Fruit fly (Drosophila melanogaster) whole organism, pupa: ENCODE results near the gene Kr-h1.
A peak's percentile ranks its signal among the peaks of the same experiment; 100 is the strongest.

Experiments used
- CG10348 ChIP-seq: fragments of 200-800 bp; sonication (Bioruptor generic); IDR thresholded peaks from 2 replicates; pipeline ENCODE4 v1.3.6; 2022; ENCODE audit warnings: missing biosample characterization, missing genetic modification characterization
- CG12605 ChIP-seq: fragments of 200-800 bp; sonication (Bioruptor generic); IDR thresholded peaks from 2 replicates; pipeline ENCODE4 v1.3.6; 2022; ENCODE audit warnings: missing biosample characterization, missing genetic modification characterization
- CG13204 ChIP-seq: fragments of 200-800 bp; sonication (Bioruptor generic); optimal IDR thresholded peaks from 2 replicates; lab custom pipeline; 2018; ENCODE audit warnings: missing biosample characterization, mild to moderate bottlenecking, missing genetic modification characterization, moderate library complexity
- CG14655 ChIP-seq: fragments of 200-800 bp; sonication (Bioruptor generic); optimal IDR thresholded peaks from 3 replicates; lab custom pipeline; 2017; ENCODE audit warnings: mild to moderate bottlenecking, missing biosample characterization, missing genetic modification reagents, missing genetic modification characterization
- CG15710 ChIP-seq: fragments of 200-800 bp; sonication (Bioruptor generic); optimal IDR thresholded peaks from 2 replicates; lab custom pipeline; 2018; ENCODE audit warnings: missing biosample characterization, mild to moderate bottlenecking, missing genetic modification characterization, moderate library complexity
- CG17806 ChIP-seq: fragments of 200-800 bp; sonication (Bioruptor generic); optimal IDR thresholded peaks from 2 replicates; lab custom pipeline; 2018; ENCODE audit warnings: missing biosample characterization, mild to moderate bottlenecking, missing genetic modification characterization, moderate library complexity
- CG32121 ChIP-seq: fragments of 200-800 bp; sonication (Bioruptor generic); IDR thresholded peaks from 2 replicates; pipeline ENCODE4 v1.3.6; 2022; ENCODE audit warnings: missing biosample characterization, missing genetic modification characterization
- CG34367 ChIP-seq: fragments of 200-800 bp; sonication (Bioruptor generic); optimal IDR thresholded peaks from 2 replicates; lab custom pipeline; 2018; ENCODE audit warnings: missing biosample characterization, mild to moderate bottlenecking, missing genetic modification characterization
- CG4496 ChIP-seq: fragments of 200-800 bp; sonication (Bioruptor generic); IDR thresholded peaks from 3 replicates; pipeline ENCODE4 v1.3.6; 2022; ENCODE audit warnings: missing biosample characterization, missing genetic modification characterization
- CG8159 ChIP-seq: fragments of 200-800 bp; sonication (Bioruptor generic); optimal IDR thresholded peaks from 3 replicates; lab custom pipeline; 2018; ENCODE audit warnings: missing biosample characterization, mild to moderate bottlenecking, missing genetic modification characterization, moderate library complexity
- CG8301 ChIP-seq: fragments of 200-800 bp; sonication (Bioruptor generic); optimal IDR thresholded peaks from 2 replicates; lab custom pipeline; 2018; ENCODE audit warnings: missing biosample characterization, mild to moderate bottlenecking, missing genetic modification characterization
- CG9948 ChIP-seq: fragments of 200-800 bp; sonication (Bioruptor generic); optimal IDR thresholded peaks from 2 replicates; lab custom pipeline; 2018; ENCODE audit warnings: missing biosample characterization, mild to moderate bottlenecking, missing genetic modification characterization, moderate library complexity
- D1 ChIP-seq: fragments of 200-800 bp; sonication (Bioruptor generic); optimal IDR thresholded peaks from 2 replicates; lab custom pipeline; 2018; ENCODE audit warnings: missing biosample characterization, mild to moderate bottlenecking, missing genetic modification characterization, moderate library complexity
- EcR ChIP-seq: fragments of 200-800 bp; sonication (Bioruptor generic); optimal IDR thresholded peaks from 3 replicates; lab custom pipeline; 2019; ENCODE audit warnings: missing biosample characterization, missing genetic modification characterization, mild to moderate bottlenecking, moderate library complexity, missing genetic modification reagents
- Ets98B ChIP-seq: fragments of 200-800 bp; sonication (Bioruptor generic); IDR thresholded peaks from 2 replicates; pipeline ENCODE4 v1.3.6; 2022; ENCODE audit warnings: missing biosample characterization, missing genetic modification characterization
- Pif1A ChIP-seq: fragments of 200-800 bp; sonication (Bioruptor generic); optimal IDR thresholded peaks from 3 replicates; lab custom pipeline; 2016; ENCODE audit warnings: missing biosample characterization, missing genetic modification characterization
- Pif1B ChIP-seq: fragments of 200-800 bp; sonication (Bioruptor generic); optimal IDR thresholded peaks from 3 replicates; lab custom pipeline; 2016; ENCODE audit warnings: missing biosample characterization, missing genetic modification characterization
- Snoo ChIP-seq: fragments of 200-800 bp; sonication (Bioruptor generic); optimal IDR thresholded peaks from 3 replicates; lab custom pipeline; 2017; ENCODE audit warnings: missing biosample characterization, mild to moderate bottlenecking, missing genetic modification characterization, inconsistent platforms
- fd96Ca ChIP-seq: fragments of 200-800 bp; sonication (Bioruptor generic); IDR thresholded peaks from 3 replicates; pipeline ENCODE4 v1.3.6; 2022; ENCODE audit warnings: missing biosample characterization, missing genetic modification characterization
- gl ChIP-seq: fragments of 200-800 bp; sonication (Bioruptor generic); optimal IDR thresholded peaks from 2 replicates; lab custom pipeline; 2018; ENCODE audit warnings: missing biosample characterization, mild to moderate bottlenecking, missing genetic modification characterization
- rn ChIP-seq: fragments of 200-800 bp; sonication (Bioruptor generic); IDR thresholded peaks from 2 replicates; pipeline ENCODE4 v1.3.6; 2022; ENCODE audit warnings: missing biosample characterization, missing genetic modification characterization

The Kr-h1 gene

DNA sequence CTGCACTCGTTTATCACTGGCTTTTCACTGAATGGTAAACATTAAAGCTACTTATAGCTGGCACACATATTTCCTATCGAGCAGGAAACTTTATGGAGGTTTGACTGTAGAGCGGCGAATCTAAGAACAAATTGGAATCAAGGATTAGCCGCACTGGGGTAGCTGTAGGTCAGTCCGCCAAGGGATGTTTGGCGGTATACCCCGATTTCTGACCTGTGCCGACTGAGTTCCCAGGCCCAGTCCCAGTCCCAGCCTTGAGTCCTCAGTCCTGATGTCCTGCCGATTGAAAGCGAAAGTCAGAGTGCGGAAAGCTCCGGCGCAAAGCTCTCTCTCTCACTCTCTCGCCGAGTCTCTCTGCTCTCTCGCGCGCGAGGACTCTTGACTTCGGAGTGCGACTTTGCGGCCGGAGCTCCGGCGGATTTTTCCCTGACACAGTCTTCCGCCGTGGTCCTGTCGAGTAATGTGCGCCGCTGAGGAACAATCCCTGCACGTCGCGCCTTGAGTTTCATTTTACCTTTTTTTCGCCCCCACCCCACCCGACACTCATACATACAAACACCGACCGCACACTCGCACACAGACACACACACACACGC is 28.4 kb upstream of the Kr-h1 start, which contains the start of gene CG13995:
Gene CG13995, plus strand, starts transcription at position 429 of the 596 bp plus-strand sequence.
- TF ChIP-seq CG8301 (tag; lab: Kevin White, UChicago) (no peak), CG9948 (no peak), gl (tag; lab: Kevin White, UChicago) (peak; percentile 26), rn (no peak), CG10348 (no peak), CG8159 (tag; lab: Kevin White, UChicago) (no peak), Ets98B (GFP tag; lab: Robert Waterston, UW) (peak; percentile 28; the same call in 1 of the 2 replicates), Pif1A (GFP tag; lab: Kevin White, UChicago) (no peak), D1 (no peak), CG17806 (no peak), EcR (no peak), fd96Ca (GFP tag; lab: Robert Waterston, UW) (no peak), CG14655 (GFP tag; lab: Kevin White, UChicago) (no peak), CG4496 (0 out of 3 replicates have a peak, but pooled peaks have one; percentile 42), Snoo (tag; lab: Kevin White, UChicago) (no peak), CG13204 (GFP tag; lab: Kevin White, UChicago) (peak; percentile 9), CG12605 (0 out of 2 replicates have a peak, but pooled peaks have one; percentile 11), CG34367 (tag; lab: Kevin White, UChicago) (no peak), CG15710 (tag; lab: Kevin White, UChicago) (no peak), CG32121 (GFP tag; lab: Robert Waterston, UW) (peak; percentile 19; the same call in 1 of the 2 replicates), Pif1B (GFP tag; lab: Kevin White, UChicago) (no peak)

DNA sequence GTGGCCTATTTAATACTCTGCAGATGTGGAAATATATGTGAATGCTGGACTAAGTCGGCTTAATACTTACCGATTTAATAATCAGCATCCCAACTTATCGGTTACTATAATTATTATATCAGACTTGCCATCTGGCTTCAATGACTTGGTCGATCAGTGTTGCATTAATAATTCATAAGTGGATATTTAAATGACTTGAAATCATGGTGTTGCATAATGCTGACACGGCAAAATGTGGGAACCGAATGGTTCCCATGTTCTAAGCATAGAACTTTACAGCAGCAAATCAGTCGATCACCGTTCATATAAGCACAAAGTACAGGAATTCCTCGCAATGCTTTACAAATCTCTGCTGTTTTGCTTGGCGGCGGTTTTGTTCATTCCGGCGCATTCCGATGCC is 22.2 kb upstream of the Kr-h1 start, which contains the start of gene CG34180:
Gene CG34180, plus strand, starts transcription at position 301 of the 400 bp plus-strand sequence.
- TF ChIP-seq Pif1B (GFP tag; lab: Kevin White, UChicago), result no peak
- no peak for TF ChIP-seq fd96Ca (GFP tag; lab: Robert Waterston, UW)
- no peak for TF ChIP-seq CG12605
- no peak for TF ChIP-seq CG8301 (tag; lab: Kevin White, UChicago)
- TF ChIP-seq CG14655 (GFP tag; lab: Kevin White, UChicago), result no peak
- TF ChIP-seq CG32121 (GFP tag; lab: Robert Waterston, UW), result no peak
- TF ChIP-seq Snoo (tag; lab: Kevin White, UChicago), result no peak
- no peak for TF ChIP-seq CG10348
- no peak for TF ChIP-seq CG17806
- no peak for TF ChIP-seq Ets98B (GFP tag; lab: Robert Waterston, UW)
- TF ChIP-seq gl (tag; lab: Kevin White, UChicago), result no peak
- no peak for TF ChIP-seq D1
- TF ChIP-seq CG9948, result no peak
- no peak for TF ChIP-seq CG13204 (GFP tag; lab: Kevin White, UChicago)

DNA sequence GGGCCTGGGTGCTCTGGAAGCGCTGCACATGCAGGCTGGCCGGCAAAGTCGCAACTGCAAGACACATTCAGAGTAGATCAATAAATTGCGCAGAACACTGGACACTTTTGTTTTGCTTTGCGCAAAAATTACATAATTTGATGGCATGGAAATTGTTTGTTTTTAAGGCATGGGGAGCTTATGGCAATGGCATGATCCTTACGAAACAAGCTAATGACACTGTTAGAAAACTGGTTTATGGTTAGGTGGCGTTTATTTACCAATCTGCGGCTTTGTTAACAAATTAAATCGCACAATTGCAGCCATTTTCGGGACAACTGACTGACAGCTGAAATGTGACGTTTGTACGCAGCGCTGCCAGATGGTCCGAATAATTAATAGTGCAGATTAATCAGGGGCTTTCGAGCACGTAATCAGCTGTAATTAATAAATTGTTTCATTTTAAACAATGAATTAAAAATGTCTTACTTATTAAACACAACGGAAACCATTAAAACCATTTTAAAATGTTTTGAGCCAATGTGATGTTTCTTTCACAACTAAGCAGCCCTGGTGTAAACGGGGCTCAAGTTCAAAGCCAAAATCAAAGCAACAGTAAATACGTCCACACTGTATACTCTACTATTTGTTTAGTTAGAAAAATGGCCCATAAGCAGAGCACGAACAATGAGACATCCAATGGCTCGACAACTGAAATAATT is 19.9 kb upstream of the Kr-h1 start, which contains the start of the genes ND-51 and CG13994:
Gene ND-51, minus strand, starts transcription at position 376 of the 701 bp plus-strand sequence.
Gene CG13994, plus strand, starts transcription at position 608 of the 701 bp plus-strand sequence.
- TF ChIP-seq CG9948 (peak; percentile 57), CG15710 (tag; lab: Kevin White, UChicago) (peak; percentile 61), CG13204 (GFP tag; lab: Kevin White, UChicago) (no peak), CG17806 (peak; percentile 69), D1 (no peak), Pif1B (GFP tag; lab: Kevin White, UChicago) (no peak), Snoo (tag; lab: Kevin White, UChicago) (peak; percentile 69), CG8159 (tag; lab: Kevin White, UChicago) (peak; percentile 74), rn (peak; percentile 73), CG12605 (peak; percentile 46), CG34367 (tag; lab: Kevin White, UChicago) (peak; percentile 45), Pif1A (GFP tag; lab: Kevin White, UChicago) (no peak), CG4496 (peak; percentile 86), EcR (peak; percentile 29), Ets98B (GFP tag; lab: Robert Waterston, UW) (peak; percentile 79), fd96Ca (GFP tag; lab: Robert Waterston, UW) (peak; percentile 88), CG10348 (no peak), CG32121 (GFP tag; lab: Robert Waterston, UW) (peak; percentile 78), gl (tag; lab: Kevin White, UChicago) (peak; percentile 8), CG14655 (GFP tag; lab: Kevin White, UChicago) (no peak)

DNA sequence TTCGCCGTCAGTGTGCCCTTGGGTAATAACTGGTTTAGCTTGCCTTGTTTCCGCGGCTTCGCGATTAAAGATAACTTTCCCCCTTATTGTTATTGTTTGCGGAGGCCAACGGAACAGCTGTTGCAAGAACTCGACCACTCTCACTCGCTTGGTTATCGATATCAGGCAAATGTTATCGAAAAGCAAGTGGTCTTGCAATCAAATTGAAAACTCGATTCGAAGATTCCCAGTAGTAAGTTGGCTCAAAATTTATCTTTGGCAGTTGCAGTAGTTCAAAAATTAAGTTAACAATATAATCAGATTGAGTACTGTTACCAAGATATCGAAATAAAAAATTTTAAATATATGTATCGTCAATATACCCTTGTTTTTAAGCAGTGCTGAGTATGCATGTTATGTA is 16.6 kb upstream of the Kr-h1 start, which contains the start of the genes Fbw5 and CG9147:
Gene Fbw5, minus strand, starts transcription at position 131 of the 400 bp plus-strand sequence.
Gene CG9147, plus strand, starts transcription at position 175 of the 400 bp plus-strand sequence.
- TF ChIP-seq D1, result no peak
- TF ChIP-seq CG14655 (GFP tag; lab: Kevin White, UChicago), result peak; percentile 100
- TF ChIP-seq CG15710 (tag; lab: Kevin White, UChicago), result peak; percentile 100
- peak; percentile 100 for TF ChIP-seq Snoo (tag; lab: Kevin White, UChicago)
- TF ChIP-seq Pif1A (GFP tag; lab: Kevin White, UChicago), result peak; percentile 100
- TF ChIP-seq CG34367 (tag; lab: Kevin White, UChicago), result peak; percentile 100
- TF ChIP-seq CG32121 (GFP tag; lab: Robert Waterston, UW), result peak; percentile 99
- peak; percentile 100 for TF ChIP-seq CG12605
- peak; percentile 98 for TF ChIP-seq gl (tag; lab: Kevin White, UChicago)
- TF ChIP-seq CG13204 (GFP tag; lab: Kevin White, UChicago), result peak; percentile 97
- TF ChIP-seq fd96Ca (GFP tag; lab: Robert Waterston, UW), result peak; percentile 98
- peak; percentile 100 for TF ChIP-seq CG4496
- peak; percentile 79 for TF ChIP-seq EcR
- peak; percentile 98 for TF ChIP-seq rn
- TF ChIP-seq Pif1B (GFP tag; lab: Kevin White, UChicago), result peak; percentile 100
- peak; percentile 99 for TF ChIP-seq CG8301 (tag; lab: Kevin White, UChicago)
- TF ChIP-seq CG17806, result peak; percentile 99
- TF ChIP-seq CG10348, result peak; percentile 98
- TF ChIP-seq CG9948, result peak; percentile 99
- peak; percentile 99 for TF ChIP-seq Ets98B (GFP tag; lab: Robert Waterston, UW)
- TF ChIP-seq CG8159 (tag; lab: Kevin White, UChicago), result peak; percentile 99
